Worm (Caenorhabditis elegans) whole organism, midembryonic: ENCODE measurements around the gene abt-1.

ENCODE experiments used
- T22C8.4 ChIP-seq: fragments of 200-800 bp; sonication (Bioruptor generic); IDR thresholded peaks from 2 replicates; pipeline ENCODE4 v1.3.6; 2022; ENCODE audit warnings: missing genetic modification characterization, missing compliant biosample characterization
- cog-1 ChIP-seq: sonication (generic microtip); optimal IDR thresholded peaks from 2 replicates; lab custom pipeline; 2016; ENCODE audit warnings: missing genetic modification characterization, missing compliant biosample characterization
- flt-1 ChIP-seq: fragments of 200-800 bp; sonication (Bioruptor generic); IDR thresholded peaks from 2 replicates; pipeline ENCODE4 v1.3.6; 2022; ENCODE audit warnings: missing genetic modification characterization, missing compliant biosample characterization
- klf-2 ChIP-seq: fragments of 200-800 bp; sonication (Bioruptor generic); conservative IDR thresholded peaks from 2 replicates; pipeline ENCODE4 v1.3.6; 2022; ENCODE audit warnings: missing genetic modification reagents, missing genetic modification characterization, missing compliant biosample characterization
- med-1 ChIP-seq: sonication (generic microtip); optimal IDR thresholded peaks from 2 replicates; lab custom pipeline; 2017; ENCODE audit warnings: missing genetic modification characterization, mild to moderate bottlenecking, missing compliant biosample characterization, antibody characterized with exemption, missing genetic modification reagents; ENCODE audit not compliant: insufficient read depth
- ref-1 ChIP-seq: fragments of 200-800 bp; sonication (Bioruptor generic); conservative IDR thresholded peaks from 2 replicates; pipeline ENCODE4 v1.3.6; 2022; ENCODE audit warnings: missing genetic modification reagents, missing genetic modification characterization, missing compliant biosample characterization
- tab-1 ChIP-seq: fragments of 200-800 bp; sonication (Bioruptor generic); IDR thresholded peaks from 2 replicates; pipeline ENCODE4 v1.3.6; 2022; ENCODE audit warnings: missing genetic modification characterization, missing compliant biosample characterization
- ztf-23 ChIP-seq: fragments of 200-800 bp; sonication (Bioruptor generic); IDR thresholded peaks from 2 replicates; pipeline ENCODE4 v1.3.6; 2022; ENCODE audit warnings: missing genetic modification reagents, missing genetic modification characterization, missing compliant biosample characterization
- ztf-29 ChIP-seq: fragments of 200-800 bp; sonication (Bioruptor generic); IDR thresholded peaks from 2 replicates; pipeline ENCODE4 v1.3.6; 2022; ENCODE audit warnings: missing genetic modification reagents, missing genetic modification characterization, missing compliant biosample characterization

The abt-1 gene

ce11 chrIV:10157489-10158088 lies 57.1 kb downstream of the abt-1 start, which contains the start of gene ttr-53:
ttr-53 (plus strand) TSS chrIV:10158038.
- TF ChIP-seq flt-1 (GFP tag; lab: Robert Waterston, UW) (no peak), med-1 (GFP tag; lab: Kevin White, UChicago) (no peak), ref-1 (GFP tag; lab: Robert Waterston, UW) (no peak), tab-1 (no peak), T22C8.4 (GFP tag; lab: Robert Waterston, UW) (no peak)

- TF ChIP-seq flt-1 (GFP tag; lab: Robert Waterston, UW): no peak
- TF ChIP-seq cog-1 (tag; lab: Kevin White, UChicago): no peak
- TF ChIP-seq klf-2 (GFP tag; lab: Robert Waterston, UW): no peak
- TF ChIP-seq ref-1 (GFP tag; lab: Robert Waterston, UW): no peak
- TF ChIP-seq med-1 (GFP tag; lab: Kevin White, UChicago): no peak
- no peak for TF ChIP-seq ztf-23
- no peak for TF ChIP-seq ztf-29
Measured at ce11 chrIV:10157034-10157433, 57.7 kb downstream of the abt-1 start.
